In the genomic region with DNA sequence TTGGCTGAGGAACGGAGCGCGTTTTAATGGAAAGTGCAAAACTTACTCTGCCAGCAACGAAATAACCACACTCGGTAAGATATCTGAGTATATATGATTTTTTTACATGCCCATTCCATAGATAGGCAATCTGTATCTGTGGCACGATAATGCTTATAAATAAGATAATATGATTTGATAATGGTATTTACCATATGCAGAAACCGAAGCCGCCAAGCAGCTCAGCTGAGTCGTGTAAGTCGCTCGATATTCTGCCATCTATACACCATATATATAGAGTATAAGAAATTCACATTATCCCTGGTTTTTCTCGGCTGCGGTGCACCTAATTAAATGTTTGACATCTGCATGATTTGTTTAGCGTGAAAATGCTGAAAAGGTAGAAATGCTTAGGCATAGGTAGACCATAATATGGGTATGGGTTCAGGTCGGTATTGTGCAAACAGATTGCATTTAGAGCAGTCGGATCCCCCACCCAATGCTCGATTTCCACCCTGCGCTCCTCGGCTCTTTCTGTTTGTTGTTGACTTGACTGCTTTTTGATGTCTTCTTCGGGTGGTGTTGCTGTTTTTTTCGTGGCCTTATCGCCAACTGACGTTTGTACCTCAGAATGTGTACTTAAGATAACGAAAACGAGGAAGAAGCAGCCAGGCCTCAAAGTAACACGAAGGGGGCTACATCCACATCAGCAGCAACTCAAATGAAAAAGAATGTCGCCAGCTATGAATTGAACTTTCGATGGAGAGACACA, we compare ENCODE assay signal across 4 fruit fly cellular contexts.
TF ChIP-seq lines count a peak whose summit lies in the region.

No protein-coding gene starts in this region.

- TF ChIP-seq CTCF in whole organism, embryonic (GFP tag; optimal IDR thresholded peaks at IDR 0.05; lab: Kevin White, UChicago): no peak

TF ChIP-seq in whole organism, adult, 20 proteins besides CTCF, POLR2A, EP300 and RAD21:
- TF ChIP-seq kay (GFP tag; lab: Kevin White, UChicago; ENCODE audit: borderline replicate concordance) (peak; percentile 68), CG7045 (GFP tag; optimal IDR thresholded peaks at IDR 0.05; lab: Kevin White, UChicago) (no peak), cnc (optimal IDR thresholded peaks at IDR 0.05; lab: Kevin White, UChicago) (no peak), Mnt (GFP tag; optimal IDR thresholded peaks at IDR 0.05; lab: Kevin White, UChicago) (peak; percentile 16)

TF ChIP-seq in whole organism, embryonic, 481 proteins besides CTCF, POLR2A, EP300 and RAD21 (continues in another document):
- TF ChIP-seq cg (GFP tag; optimal IDR thresholded peaks at IDR 0.05; lab: Kevin White, UChicago) (no peak), D19A (tag; optimal IDR thresholded peaks at IDR 0.05; lab: Kevin White, UChicago) (peak; percentile 69), pros (GFP tag; optimal IDR thresholded peaks at IDR 0.05; lab: Kevin White, UChicago) (peak; percentile 17), CG3163 (GFP tag; optimal IDR thresholded peaks at IDR 0.05; lab: Kevin White, UChicago) (no peak), dmrt11E (tag; optimal IDR thresholded peaks at IDR 0.05; lab: Kevin White, UChicago) (no peak), CG17385 (GFP tag; optimal IDR thresholded peaks at IDR 0.05; lab: Kevin White, UChicago) (peak; percentile 63), CG31365 (tag; optimal IDR thresholded peaks at IDR 0.05; lab: Kevin White, UChicago) (no peak), CG4360 (GFP tag; IDR thresholded peaks at IDR 0.05; lab: Robert Waterston, UW) (peak; percentile 20), CG6791 (GFP tag; IDR thresholded peaks at IDR 0.05; lab: Robert Waterston, UW; ENCODE audit: partially characterized antibody) (no peak), odd (GFP tag; optimal IDR thresholded peaks at IDR 0.05; lab: Kevin White, UChicago) (no peak), CG8359 (GFP tag; optimal IDR thresholded peaks at IDR 0.05; lab: Kevin White, UChicago; ENCODE audit: borderline replicate concordance) (peak; percentile 16), CG15479 (GFP tag; optimal IDR thresholded peaks at IDR 0.05; lab: Kevin White, UChicago) (peak; percentile 55), crol (GFP tag; IDR thresholded peaks at IDR 0.05; lab: Robert Waterston, UW) (peak; percentile 66), ken (GFP tag; IDR thresholded peaks at IDR 0.05; lab: Robert Waterston, UW) (0 out of 3 replicates have a peak, but pooled peaks have one; percentile 5), nerfin-1 (tag; optimal IDR thresholded peaks at IDR 0.05; lab: Kevin White, UChicago) (no peak), CG6813 (GFP tag; optimal IDR thresholded peaks at IDR 0.05; lab: Kevin White, UChicago) (peak; percentile 24), CG12391 (tag; optimal IDR thresholded peaks at IDR 0.05; lab: Kevin White, UChicago) (no peak), MESR4 (GFP tag; optimal IDR thresholded peaks at IDR 0.05; lab: Kevin White, UChicago) (no peak), GATAe (GFP tag; conservative IDR thresholded peaks at IDR 0.05; lab: Robert Waterston, UW) (peak; percentile 87), sd (tag; optimal IDR thresholded peaks at IDR 0.05; lab: Kevin White, UChicago) (peak; percentile 43), corto (GFP tag; optimal IDR thresholded peaks at IDR 0.05; lab: Kevin White, UChicago) (no peak), Xrp1 (GFP tag; IDR thresholded peaks at IDR 0.05; lab: Robert Waterston, UW) (0 out of 2 replicates have a peak, but pooled peaks have one; percentile 9), CG4707 (GFP tag; optimal IDR thresholded peaks at IDR 0.05; lab: Kevin White, UChicago) (no peak), CG10959 (GFP tag; IDR thresholded peaks at IDR 0.05; lab: Robert Waterston, UW) (no peak), toy (GFP tag; IDR thresholded peaks at IDR 0.05; lab: Robert Waterston, UW) (no peak), CG6175 (GFP tag; IDR thresholded peaks at IDR 0.05; lab: Robert Waterston, UW) (no peak)

TF ChIP-seq in whole organism, prepupa, 60 proteins besides CTCF, POLR2A, EP300 and RAD21:
- TF ChIP-seq vri (GFP tag; optimal IDR thresholded peaks at IDR 0.05; lab: Kevin White, UChicago) (no peak), Hr39 (GFP tag; optimal IDR thresholded peaks at IDR 0.05; lab: Kevin White, UChicago) (no peak), Gug (GFP tag; IDR thresholded peaks at IDR 0.05; lab: Robert Waterston, UW) (no peak), Hr38 (GFP tag; optimal IDR thresholded peaks at IDR 0.05; lab: Kevin White, UChicago) (no peak), CG34406 (GFP tag; optimal IDR thresholded peaks at IDR 0.05; lab: Kevin White, UChicago) (no peak), Lpt (GFP tag; optimal IDR thresholded peaks at IDR 0.05; lab: Kevin White, UChicago) (no peak), CG8119 (GFP tag; IDR thresholded peaks at IDR 0.05; lab: Robert Waterston, UW) (no peak), Met (GFP tag; optimal IDR thresholded peaks at IDR 0.05; lab: Kevin White, UChicago) (no peak), Blimp-1 (GFP tag; optimal IDR thresholded peaks at IDR 0.05; lab: Kevin White, UChicago) (no peak), dsx (GFP tag; optimal IDR thresholded peaks at IDR 0.05; lab: Kevin White, UChicago; ENCODE audit: poor library complexity, severe bottlenecking) (no peak), Eip78C (GFP tag; lab: Kevin White, UChicago) (peak; percentile 7), CG1621 (tag; optimal IDR thresholded peaks at IDR 0.05; lab: Kevin White, UChicago) (no peak), Eip75B (GFP tag; optimal IDR thresholded peaks at IDR 0.05; lab: Kevin White, UChicago) (no peak), fkh (GFP tag; optimal IDR thresholded peaks at IDR 0.05; lab: Kevin White, UChicago) (peak; percentile 91), OdsH (GFP tag; optimal IDR thresholded peaks at IDR 0.05; lab: Kevin White, UChicago) (no peak), Eip93F (GFP tag; optimal IDR thresholded peaks at IDR 0.05; lab: Kevin White, UChicago) (no peak), Sox14 (GFP tag; optimal IDR thresholded peaks at IDR 0.05; lab: Kevin White, UChicago) (no peak), CG6163 (GFP tag; IDR thresholded peaks at IDR 0.05; lab: Robert Waterston, UW) (no peak), CG10669 (GFP tag; optimal IDR thresholded peaks at IDR 0.05; lab: Kevin White, UChicago) (no peak), CG8319 (GFP tag; optimal IDR thresholded peaks at IDR 0.05; lab: Kevin White, UChicago) (no peak), svp (GFP tag; lab: Kevin White, UChicago) (peak; percentile 63), CG3032 (tag; optimal IDR thresholded peaks at IDR 0.05; lab: Kevin White, UChicago) (no peak), dac (GFP tag; optimal IDR thresholded peaks at IDR 0.05; lab: Kevin White, UChicago) (no peak), CG31627 (GFP tag; optimal IDR thresholded peaks at IDR 0.05; lab: Kevin White, UChicago) (no peak)

TF ChIP-seq in whole organism, wandering third instar larva, 38 proteins besides CTCF, POLR2A, EP300 and RAD21:
- TF ChIP-seq Rel (GFP tag; optimal IDR thresholded peaks at IDR 0.05; lab: Kevin White, UChicago): no peak
- peak; percentile 37 for TF ChIP-seq Rel (tag; optimal IDR thresholded peaks at IDR 0.05; lab: Kevin White, UChicago)
- TF ChIP-seq rgr (GFP tag; optimal IDR thresholded peaks at IDR 0.05; lab: Kevin White, UChicago): peak; percentile 18
- no peak for TF ChIP-seq psq (GFP tag; optimal IDR thresholded peaks at IDR 0.05; lab: Kevin White, UChicago)
- no peak for TF ChIP-seq HLH106 (tag; optimal IDR thresholded peaks at IDR 0.05; lab: Kevin White, UChicago)
TF ChIP-seq in whole organism, wandering third instar larva: peak in this region for 2.
